Worm (Caenorhabditis elegans): Measurements from ENCODE around the gene R04F11.2.

The R04F11.2 gene

ce11 chrV:12303453-12304077 is 14.6 kb upstream of the R04F11.2 start:
- TF ChIP-seq zag-1 (tag; optimal IDR thresholded peaks at IDR 0.05): peak; percentile 77
- peak; percentile 66 for TF ChIP-seq mab-5 (tag; optimal IDR thresholded peaks at IDR 0.05)
- peak; percentile 70 for TF ChIP-seq crh-2 (tag; optimal IDR thresholded peaks at IDR 0.05)
- no peak for TF ChIP-seq elt-3 (tag; optimal IDR thresholded peaks at IDR 0.05)
- TF ChIP-seq unc-55 (GFP tag; optimal IDR thresholded peaks at IDR 0.05): peak; percentile 72
- no peak for TF ChIP-seq nhr-6 (tag; optimal IDR thresholded peaks at IDR 0.05)
- peak; percentile 65 for TF ChIP-seq C34F6.9 (tag; optimal IDR thresholded peaks at IDR 0.05)
- TF ChIP-seq mdl-1 (tag; optimal IDR thresholded peaks at IDR 0.05): peak in 1 of 2 experiments; percentile 29
- TF ChIP-seq ztf-4 (tag; optimal IDR thresholded peaks at IDR 0.05): peak; percentile 81
- TF ChIP-seq sma-9 (GFP tag; optimal IDR thresholded peaks at IDR 0.05): peak; percentile 95
- TF ChIP-seq sma-9 (tag; optimal IDR thresholded peaks at IDR 0.05): no peak
- TF ChIP-seq lin-39 (tag; optimal IDR thresholded peaks at IDR 0.05): no peak
- peak; percentile 1 for TF ChIP-seq peb-1 (tag; optimal IDR thresholded peaks at IDR 0.05)
- peak; percentile 73 for TF ChIP-seq egl-27 (tag; optimal IDR thresholded peaks at IDR 0.05)
- TF ChIP-seq F13H6.1 (tag; optimal IDR thresholded peaks at IDR 0.05): peak; percentile 92
- peak; percentile 52 for TF ChIP-seq unc-39 (tag; optimal IDR thresholded peaks at IDR 0.05)
- TF ChIP-seq nhr-25 (tag; optimal IDR thresholded peaks at IDR 0.05): peak; percentile 74
- peak; percentile 59 for TF ChIP-seq fos-1 (tag; optimal IDR thresholded peaks at IDR 0.05)
- peak; percentile 87 for TF ChIP-seq sem-4 (tag; optimal IDR thresholded peaks at IDR 0.05)
- TF ChIP-seq nhr-10 (tag; optimal IDR thresholded peaks at IDR 0.05): peak; percentile 21
- peak; percentile 85 for TF ChIP-seq ceh-16 (tag; optimal IDR thresholded peaks at IDR 0.05)
- TF ChIP-seq mbf-1 (tag; optimal IDR thresholded peaks at IDR 0.05): peak; percentile 51
- TF ChIP-seq aly-2 (tag; optimal IDR thresholded peaks at IDR 0.05): no peak
- TF ChIP-seq ceh-82 (tag; optimal IDR thresholded peaks at IDR 0.05): peak; percentile 82
- peak; percentile 68 for TF ChIP-seq lin-13 (GFP tag; optimal IDR thresholded peaks at IDR 0.05)
- TF ChIP-seq elt-1 (tag; optimal IDR thresholded peaks at IDR 0.05): no peak
- peak; percentile 77 to 78 for TF ChIP-seq lsy-2 (tag; optimal IDR thresholded peaks at IDR 0.05)
- TF ChIP-seq ztf-1 (GFP tag; conservative IDR thresholded peaks at IDR 0.05): 0 out of 2 replicates have a peak, but pooled peaks have one; percentile 87
- TF ChIP-seq snpc-4 (tag; optimal IDR thresholded peaks at IDR 0.05): peak; percentile 59
- TF ChIP-seq alr-1 (tag; optimal IDR thresholded peaks at IDR 0.05): no peak
- no peak for TF ChIP-seq dmd-4 (tag; optimal IDR thresholded peaks at IDR 0.05)
- no peak for TF ChIP-seq ztf-11 (tag; optimal IDR thresholded peaks at IDR 0.05)
- TF ChIP-seq nhr-23 (tag; optimal IDR thresholded peaks at IDR 0.05): no peak
- no peak for TF ChIP-seq ama-1 (optimal IDR thresholded peaks at IDR 0.05)
- TF ChIP-seq nhr-77 (tag; optimal IDR thresholded peaks at IDR 0.05): no peak
- no peak for TF ChIP-seq skn-1 (tag; optimal IDR thresholded peaks at IDR 0.05)
- TF ChIP-seq blmp-1 (tag; optimal IDR thresholded peaks at IDR 0.05; ENCODE audit: insufficient read depth): peak; percentile 41
- peak; percentile 73 for TF ChIP-seq gmeb-1 (tag; optimal IDR thresholded peaks at IDR 0.05)
- peak; percentile 76 for TF ChIP-seq nhr-21 (tag; optimal IDR thresholded peaks at IDR 0.05)
- TF ChIP-seq nhr-11 (tag; optimal IDR thresholded peaks at IDR 0.05): peak; percentile 86
- no peak for TF ChIP-seq R02D3.7 (tag; optimal IDR thresholded peaks at IDR 0.05)
- peak; percentile 96 for TF ChIP-seq Y55F3AM.14 (GFP tag; optimal IDR thresholded peaks at IDR 0.05)
- TF ChIP-seq ZK546.5 (tag; optimal IDR thresholded peaks at IDR 0.05): no peak
- peak; percentile 87 for TF ChIP-seq sma-3 (GFP tag; optimal IDR thresholded peaks at IDR 0.05)
- peak; percentile 60 for TF ChIP-seq unc-62 (GFP tag; optimal IDR thresholded peaks at IDR 0.05)
- TF ChIP-seq nhr-12 (tag; optimal IDR thresholded peaks at IDR 0.05): no peak
- TF ChIP-seq nhr-237 (tag; optimal IDR thresholded peaks at IDR 0.05): peak; percentile 57
- TF ChIP-seq lin-11 (tag; optimal IDR thresholded peaks at IDR 0.05): peak; percentile 76
- TF ChIP-seq nhr-129 (tag; optimal IDR thresholded peaks at IDR 0.05): peak; percentile 85

All from whole organism, L2 larva.